Fruit fly (Drosophila melanogaster): ENCODE measurements around the gene Mdr65.
A peak's percentile ranks its signal among the peaks of the same experiment; 100 is the strongest.

dm6 chr3L:6220187-6220586 is 25.4 kb downstream of the Mdr65 start, which contains the start of gene CG33946:
- peak in 1 of 2 experiments; percentile 48 for TF ChIP-seq salr (GFP tag; optimal IDR thresholded peaks at IDR 0.05)
- peak; percentile 42 for TF ChIP-seq net (GFP tag; optimal IDR thresholded peaks at IDR 0.05)
- no peak for TF ChIP-seq CG1621 (tag; optimal IDR thresholded peaks at IDR 0.05)
- TF ChIP-seq fd85E (GFP tag; optimal IDR thresholded peaks at IDR 0.05) = no peak
- TF ChIP-seq Lpt (GFP tag; optimal IDR thresholded peaks at IDR 0.05) = peak; percentile 41
- TF ChIP-seq vri (GFP tag; optimal IDR thresholded peaks at IDR 0.05) = peak; percentile 35

Measured in whole organism, prepupa.